Worm (Caenorhabditis elegans) whole organism, L1 larva: Measurements from ENCODE around the gene tag-276.

Experiments
- C04F5.9 ChIP-seq: sonication (generic microtip); optimal IDR thresholded peaks from 2 replicates; lab custom pipeline; 2016; ENCODE audit warnings: missing genetic modification characterization, missing compliant biosample characterization
- ceh-63 ChIP-seq: fragments of 200-800 bp; sonication (Bioruptor generic); optimal IDR thresholded peaks from 2 replicates; lab custom pipeline; 2018; ENCODE audit warnings: mild to moderate bottlenecking, missing genetic modification characterization, missing compliant biosample characterization
- ceh-90 ChIP-seq: sonication (generic microtip); optimal IDR thresholded peaks from 2 replicates; lab custom pipeline; 2016; ENCODE audit warnings: missing genetic modification characterization, missing compliant biosample characterization
- ces-1 ChIP-seq: fragments of 150-350 bp; optimal IDR thresholded peaks from 2 replicates; lab custom pipeline; 2014; ENCODE audit warnings: missing biosample characterization, missing genetic modification reagents, missing genetic modification characterization
- dpl-1 ChIP-seq, 3 experiments: fragments of 150-350 bp in 2 of 3; sonication (generic microtip) in 1 of 3; optimal IDR thresholded peaks; 2 replicates each; lab custom pipeline; 2014 to 2017; ENCODE audit warnings: missing biosample characterization in 3 of 3, missing genetic modification characterization in 3 of 3, missing genetic modification reagents in 3 of 3
- efl-1 ChIP-seq, 4 experiments: fragments of 150-350 bp; optimal IDR thresholded peaks in 3 of 4; peaks in 1 of 4; 1 replicate in 1 of 4; 2 replicates in 3 of 4; lab custom pipeline; 2014; ENCODE audit warnings: missing biosample characterization in 2 of 4, missing genetic modification characterization in 2 of 4, missing genetic modification reagents in 2 of 4
- efl-3 ChIP-seq: fragments of 200-800 bp; sonication (Bioruptor generic); optimal IDR thresholded peaks from 2 replicates; lab custom pipeline; 2018; ENCODE audit warnings: mild to moderate bottlenecking, missing genetic modification characterization, missing compliant biosample characterization
- egl-27 ChIP-seq, 2 experiments: fragments of 150-350 bp in 1 of 2; sonication (generic microtip); optimal IDR thresholded peaks; 3 replicates each; lab custom pipeline; 2017 to 2018; ENCODE audit warnings: missing biosample characterization in 2 of 2, missing genetic modification characterization in 2 of 2, missing genetic modification reagents in 2 of 2
- grh-1 ChIP-seq: fragments of 200-800 bp; sonication (Bioruptor generic); IDR thresholded peaks from 2 replicates; pipeline ENCODE4 v1.3.6; 2022; ENCODE audit warnings: missing genetic modification reagents, missing genetic modification characterization, missing compliant biosample characterization
- hlh-17 ChIP-seq: fragments of 200-800 bp; sonication (Bioruptor generic); optimal IDR thresholded peaks from 2 replicates; lab custom pipeline; 2018; ENCODE audit warnings: missing genetic modification characterization, mild to moderate bottlenecking, missing compliant biosample characterization, moderate library complexity, borderline replicate concordance
- hpl-2 ChIP-seq: fragments of 150-350 bp; optimal IDR thresholded peaks from 2 replicates; lab custom pipeline; 2014; ENCODE audit warnings: missing biosample characterization, missing genetic modification reagents, missing genetic modification characterization
- jun-1 ChIP-seq: fragments of 150-350 bp; optimal IDR thresholded peaks from 2 replicates; lab custom pipeline; 2014; ENCODE audit warnings: missing biosample characterization, missing genetic modification reagents, missing genetic modification characterization
- lin-13 ChIP-seq: fragments of 150-350 bp; optimal IDR thresholded peaks from 2 replicates; lab custom pipeline; 2014; ENCODE audit warnings: missing biosample characterization, missing genetic modification reagents, missing genetic modification characterization
- lin-35 ChIP-seq, 2 experiments: fragments of 150-350 bp; optimal IDR thresholded peaks; 2 replicates each; lab custom pipeline; 2014; ENCODE audit warnings: missing biosample characterization in 2 of 2, missing genetic modification characterization in 2 of 2, missing genetic modification reagents in 2 of 2
- lin-39 ChIP-seq: fragments of 150-350 bp; optimal IDR thresholded peaks from 2 replicates; lab custom pipeline; 2014; ENCODE audit warnings: missing biosample characterization, missing genetic modification reagents, missing genetic modification characterization
- lsy-2 ChIP-seq, 2 experiments: fragments of 150-350 bp; optimal IDR thresholded peaks; 2 replicates each; lab custom pipeline; 2014; ENCODE audit warnings: missing biosample characterization in 2 of 2, missing genetic modification characterization in 2 of 2
- mef-2 ChIP-seq: fragments of 150-350 bp; optimal IDR thresholded peaks from 2 replicates; lab custom pipeline; 2014; ENCODE audit warnings: missing biosample characterization, missing genetic modification characterization
- nhr-11 ChIP-seq: fragments of 150-350 bp; optimal IDR thresholded peaks from 2 replicates; lab custom pipeline; 2014; ENCODE audit warnings: missing biosample characterization, missing genetic modification characterization
- nhr-19 ChIP-seq: fragments of 200-800 bp; sonication (Bioruptor generic); conservative IDR thresholded peaks from 2 replicates; pipeline ENCODE4 v1.3.6; 2022; ENCODE audit warnings: missing genetic modification characterization, missing compliant biosample characterization
- nhr-237 ChIP-seq: fragments of 150-350 bp; optimal IDR thresholded peaks from 2 replicates; lab custom pipeline; 2014; ENCODE audit warnings: missing biosample characterization, missing genetic modification characterization
- nhr-28 ChIP-seq: fragments of 150-350 bp; optimal IDR thresholded peaks from 2 replicates; lab custom pipeline; 2014; ENCODE audit warnings: missing biosample characterization, missing genetic modification characterization
- pag-3 ChIP-seq: sonication (generic microtip); optimal IDR thresholded peaks from 2 replicates; lab custom pipeline; 2017; ENCODE audit warnings: missing genetic modification characterization, mild to moderate bottlenecking, missing compliant biosample characterization, antibody characterized with exemption, borderline replicate concordance; ENCODE audit not compliant: insufficient read depth
- sox-4 ChIP-seq: sonication (generic microtip); optimal IDR thresholded peaks from 2 replicates; lab custom pipeline; 2016; ENCODE audit warnings: missing genetic modification characterization, missing compliant biosample characterization
- sup-37 ChIP-seq: fragments of 200-800 bp; sonication (Bioruptor generic); optimal IDR thresholded peaks from 2 replicates; lab custom pipeline; 2018; ENCODE audit warnings: mild to moderate bottlenecking, missing genetic modification characterization, missing compliant biosample characterization
- swsn-7 ChIP-seq: sonication (generic microtip); optimal IDR thresholded peaks from 2 replicates; lab custom pipeline; 2016; ENCODE audit warnings: missing genetic modification characterization, missing compliant biosample characterization
- tbx-2 ChIP-seq: sonication (generic microtip); optimal IDR thresholded peaks from 2 replicates; lab custom pipeline; 2016; ENCODE audit warnings: missing genetic modification characterization, missing compliant biosample characterization
- tlp-1 ChIP-seq: fragments of 150-350 bp; optimal IDR thresholded peaks from 2 replicates; lab custom pipeline; 2014; ENCODE audit warnings: missing biosample characterization, missing genetic modification characterization
- unc-130 ChIP-seq: fragments of 150-350 bp; optimal IDR thresholded peaks from 2 replicates; lab custom pipeline; 2017; ENCODE audit warnings: missing biosample characterization, missing genetic modification characterization, inconsistent platforms
- unc-98 ChIP-seq: fragments of 200-800 bp; sonication (Bioruptor generic); IDR thresholded peaks from 2 replicates; pipeline ENCODE4 v1.3.6; 2022; ENCODE audit warnings: missing genetic modification characterization, missing compliant biosample characterization
- vab-15 ChIP-seq: sonication (generic microtip); optimal IDR thresholded peaks from 2 replicates; lab custom pipeline; 2017; ENCODE audit warnings: missing genotype, mild to moderate bottlenecking, missing genetic modification characterization, missing compliant biosample characterization
- zag-1 ChIP-seq: fragments of 150-350 bp; optimal IDR thresholded peaks from 2 replicates; lab custom pipeline; 2014; ENCODE audit warnings: missing biosample characterization, missing genetic modification characterization
- zip-4 ChIP-seq: fragments of 200-800 bp; sonication (Bioruptor generic); optimal IDR thresholded peaks from 2 replicates; lab custom pipeline; 2018; ENCODE audit warnings: mild to moderate bottlenecking, missing genetic modification characterization, moderate library complexity, missing compliant biosample characterization
- ztf-11 ChIP-seq, 2 experiments: sonication (generic microtip); optimal IDR thresholded peaks; 2 replicates each; lab custom pipeline; 2016 to 2017; ENCODE audit warnings: missing genetic modification characterization in 2 of 2, missing biosample characterization in 1 of 2, missing compliant biosample characterization in 1 of 2
- ztf-4 ChIP-seq: fragments of 150-350 bp; optimal IDR thresholded peaks from 2 replicates; lab custom pipeline; 2014; ENCODE audit warnings: missing biosample characterization, missing genetic modification characterization

tag-276 gene

ce11 chrII:12279259-12279658, 30.3 kb upstream of the tag-276 start, which contains the start of the genes tric-1B.2 and Y57A10A.29:
tric-1B.2 (minus strand) TSS chrII:12279387.
Y57A10A.29 (plus strand) TSS chrII:12279561.
- TF ChIP-seq zag-1 (tag; lab: Kevin White, UChicago): no peak
- peak in 1 of 3 experiments; percentile 32 for TF ChIP-seq dpl-1 (GFP tag; optimal IDR thresholded peaks at IDR 0.05; lab: Kevin White, UChicago)
- TF ChIP-seq ceh-90 (tag; lab: Kevin White, UChicago): no peak
- no peak for TF ChIP-seq C04F5.9
- TF ChIP-seq efl-1 (optimal IDR thresholded peaks at IDR 0.05; lab: Kevin White, UChicago): peak; percentile 10 to 13
- TF ChIP-seq efl-1 (GFP tag; optimal IDR thresholded peaks at IDR 0.05 in 1 of 2; lab: Kevin White, UChicago): peak; percentile 23 to 29
- peak in 1 of 2 experiments; percentile 37 for TF ChIP-seq lsy-2 (tag; optimal IDR thresholded peaks at IDR 0.05; lab: Kevin White, UChicago)
- no peak for TF ChIP-seq ceh-63 (GFP tag; lab: Kevin White, UChicago)
- TF ChIP-seq lin-35 (GFP tag; optimal IDR thresholded peaks at IDR 0.05; lab: Kevin White, UChicago): peak in 1 of 2 experiments; percentile 21

- TF ChIP-seq ceh-63 (GFP tag; lab: Kevin White, UChicago) (no peak), grh-1 (GFP tag; lab: Robert Waterston, UW) (no peak), lin-35 (GFP tag; optimal IDR thresholded peaks at IDR 0.05; lab: Kevin White, UChicago) (no peak), efl-3 (GFP tag; lab: Kevin White, UChicago) (no peak), zip-4 (GFP tag; lab: Kevin White, UChicago) (no peak)
Measured at ce11 chrII:12278602-12279001, 29.7 kb upstream of the tag-276 start.

DNA sequence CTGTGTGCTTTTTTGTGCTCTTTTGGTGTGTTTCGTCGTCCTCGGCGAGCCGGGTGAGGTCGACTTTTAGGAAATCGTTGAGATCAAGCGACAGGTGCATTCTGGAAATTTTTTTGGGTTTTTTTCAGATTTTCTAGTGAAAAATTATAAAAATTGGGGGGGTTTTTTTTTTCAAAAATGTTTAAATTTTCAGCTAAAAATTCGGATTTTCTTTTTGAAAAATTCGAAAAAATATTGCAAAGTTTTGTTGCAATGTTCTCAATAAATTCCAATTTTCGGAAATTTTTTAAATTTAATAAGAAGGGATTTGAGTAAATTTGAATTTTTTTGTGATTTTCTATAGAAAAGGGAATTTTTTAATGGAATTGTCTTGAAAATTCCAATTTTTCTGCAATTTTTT, 26.0 kb upstream of the tag-276 start, which contains the start of gene Y57A10A.27:
Gene Y57A10A.27, minus strand, starts transcription at position 101 of the 400 bp plus-strand sequence.
- no peak for TF ChIP-seq nhr-237 (tag; lab: Kevin White, UChicago)
- TF ChIP-seq unc-130: no peak
- TF ChIP-seq vab-15 (tag; lab: Kevin White, UChicago): no peak
- TF ChIP-seq lsy-2 (tag; optimal IDR thresholded peaks at IDR 0.05; lab: Kevin White, UChicago): no peak
- TF ChIP-seq ces-1 (GFP tag; lab: Kevin White, UChicago): no peak
- no peak for TF ChIP-seq tlp-1
- no peak for TF ChIP-seq unc-98
- TF ChIP-seq mef-2 (tag; lab: Kevin White, UChicago): no peak
- TF ChIP-seq egl-27 (tag; optimal IDR thresholded peaks at IDR 0.05; lab: Kevin White, UChicago): no peak
- no peak for TF ChIP-seq tbx-2 (tag; lab: Kevin White, UChicago)
- no peak for TF ChIP-seq C04F5.9
- no peak for TF ChIP-seq ztf-4 (tag; lab: Kevin White, UChicago)
- TF ChIP-seq nhr-28 (tag; lab: Kevin White, UChicago): no peak
- no peak for TF ChIP-seq sup-37
- no peak for TF ChIP-seq ztf-11 (tag; optimal IDR thresholded peaks at IDR 0.05; lab: Kevin White, UChicago)
- no peak for TF ChIP-seq hpl-2 (GFP tag; lab: Kevin White, UChicago)
- TF ChIP-seq lin-39: no peak
- no peak for TF ChIP-seq jun-1 (tag; lab: Kevin White, UChicago)
- TF ChIP-seq, all 84 proteins: peak for 0

DNA sequence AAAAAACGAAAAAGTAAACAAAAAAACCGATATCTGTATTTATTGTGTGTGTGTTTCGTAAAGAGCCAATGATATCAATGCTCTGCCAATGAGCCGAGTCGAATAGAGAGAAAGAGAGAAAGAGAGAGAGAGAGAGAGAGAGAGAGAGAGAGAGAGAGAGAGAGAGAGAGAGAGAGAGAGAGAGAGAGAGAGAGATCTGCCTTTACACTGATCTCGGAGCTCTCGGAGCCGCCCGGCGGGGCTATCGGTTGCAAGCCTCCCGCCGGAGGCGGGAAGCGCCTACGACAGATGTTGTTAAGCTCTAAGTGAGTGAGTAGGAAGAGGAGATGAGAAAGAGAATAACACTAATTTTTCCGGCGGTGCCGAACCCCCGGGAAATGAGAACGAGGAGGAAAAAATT, 19.9 kb upstream of the tag-276 start:
- TF ChIP-seq lin-13 (GFP tag; lab: Kevin White, UChicago) (no peak), nhr-11 (tag; lab: Kevin White, UChicago) (peak; percentile 46), lin-39 (peak; percentile 25), unc-98 (peak; percentile 50; the same call in 1 of the 2 replicates), efl-1 (optimal IDR thresholded peaks at IDR 0.05; lab: Kevin White, UChicago) (peak; percentile 52 to 57), efl-1 (GFP tag; optimal IDR thresholded peaks at IDR 0.05 in 1 of 2; lab: Kevin White, UChicago) (peak in 1 of 2 experiments; percentile 79), swsn-7 (tag; lab: Kevin White, UChicago) (no peak), dpl-1 (GFP tag; optimal IDR thresholded peaks at IDR 0.05; lab: Kevin White, UChicago) (peak in 1 of 3 experiments; percentile 11), nhr-19 (GFP tag; lab: Robert Waterston, UW) (peak; percentile 74), sox-4 (tag; lab: Kevin White, UChicago) (no peak), hlh-17 (GFP tag; lab: Kevin White, UChicago) (no peak), lin-35 (GFP tag; optimal IDR thresholded peaks at IDR 0.05; lab: Kevin White, UChicago) (peak in 1 of 2 experiments; percentile 7), lsy-2 (tag; optimal IDR thresholded peaks at IDR 0.05; lab: Kevin White, UChicago) (peak; percentile 31 to 43), pag-3 (tag; lab: Kevin White, UChicago) (peak; percentile 30)
